Worm (Caenorhabditis elegans): ENCODE data around the gene txt-19.
A peak's percentile ranks its signal among the peaks of the same experiment; 100 is the strongest.

txt-19 gene

ce11 chrIV:12845596-12845995, at the start of gene txt-19:
TSS of gene txt-19 (plus strand) at chrIV:12845899.
- TF ChIP-seq fkh-8 (tag; optimal IDR thresholded peaks at IDR 0.05) (peak; percentile 46), efl-1 (optimal IDR thresholded peaks at IDR 0.05) (peak; percentile 6 to 14), efl-1 (GFP tag; optimal IDR thresholded peaks at IDR 0.05 in 1 of 2) (no peak), snpc-4 (tag; optimal IDR thresholded peaks at IDR 0.05) (no peak), lin-14 (GFP tag; optimal IDR thresholded peaks at IDR 0.05) (peak; percentile 70), sptf-1 (tag; optimal IDR thresholded peaks at IDR 0.05) (no peak), ceh-90 (tag; optimal IDR thresholded peaks at IDR 0.05) (no peak), F16B12.6 (tag; optimal IDR thresholded peaks at IDR 0.05) (no peak), egl-27 (tag; optimal IDR thresholded peaks at IDR 0.05) (no peak), nhr-90 (tag; optimal IDR thresholded peaks at IDR 0.05; ENCODE audit: poor library complexity) (no peak), nhr-47 (tag; optimal IDR thresholded peaks at IDR 0.05) (peak; percentile 21), hpl-2 (GFP tag; optimal IDR thresholded peaks at IDR 0.05) (no peak), ceh-82 (tag; optimal IDR thresholded peaks at IDR 0.05) (peak in 1 of 3 experiments; percentile 33), unc-86 (tag; optimal IDR thresholded peaks at IDR 0.05) (peak; percentile 20), sox-4 (tag; optimal IDR thresholded peaks at IDR 0.05) (no peak), isw-1 (GFP tag; IDR thresholded peaks at IDR 0.05) (no peak), ztf-11 (tag; optimal IDR thresholded peaks at IDR 0.05) (no peak), nhr-12 (tag; optimal IDR thresholded peaks at IDR 0.05) (no peak), jun-1 (tag; optimal IDR thresholded peaks at IDR 0.05) (no peak), nhr-11 (tag; optimal IDR thresholded peaks at IDR 0.05) (no peak), lsy-2 (tag; optimal IDR thresholded peaks at IDR 0.05) (peak in 1 of 2 experiments; percentile 39), ceh-88 (GFP tag; IDR thresholded peaks at IDR 0.05) (no peak), skn-1 (tag; optimal IDR thresholded peaks at IDR 0.05) (no peak), mab-9 (GFP tag; IDR thresholded peaks at IDR 0.05) (no peak), unc-130 (tag; optimal IDR thresholded peaks at IDR 0.05) (no peak), hlh-17 (GFP tag; optimal IDR thresholded peaks at IDR 0.05; ENCODE audit: borderline replicate concordance) (no peak), tlp-1 (tag; optimal IDR thresholded peaks at IDR 0.05) (no peak), lin-35 (GFP tag; optimal IDR thresholded peaks at IDR 0.05) (peak in 1 of 2 experiments; percentile 31), efl-3 (GFP tag; optimal IDR thresholded peaks at IDR 0.05) (no peak), tbx-2 (tag; optimal IDR thresholded peaks at IDR 0.05) (peak; percentile 11), C34B4.2 (tag; optimal IDR thresholded peaks at IDR 0.05) (no peak), lin-13 (GFP tag; optimal IDR thresholded peaks at IDR 0.05) (no peak), C16A3.4 (tag; optimal IDR thresholded peaks at IDR 0.05) (no peak), sup-37 (GFP tag; optimal IDR thresholded peaks at IDR 0.05) (no peak), vab-15 (tag; optimal IDR thresholded peaks at IDR 0.05) (no peak), nhr-71 (tag; optimal IDR thresholded peaks at IDR 0.05) (peak; percentile 31), C04F5.9 (tag; optimal IDR thresholded peaks at IDR 0.05) (no peak), nhr-77 (tag; optimal IDR thresholded peaks at IDR 0.05) (no peak), swsn-7 (tag; optimal IDR thresholded peaks at IDR 0.05) (no peak), nhr-84 (tag; optimal IDR thresholded peaks at IDR 0.05) (no peak), dsc-1 (tag; optimal IDR thresholded peaks at IDR 0.05) (no peak)

- peak; percentile 81 for TF ChIP-seq nhr-85 (tag)
- TF ChIP-seq lin-14 (GFP tag; optimal IDR thresholded peaks at IDR 0.05), result peak; percentile 66
- TF ChIP-seq nhr-77 (tag; optimal IDR thresholded peaks at IDR 0.05), result no peak
Measured at ce11 chrIV:12796811-12797210, 48.9 kb upstream of the txt-19 start.

DNA sequence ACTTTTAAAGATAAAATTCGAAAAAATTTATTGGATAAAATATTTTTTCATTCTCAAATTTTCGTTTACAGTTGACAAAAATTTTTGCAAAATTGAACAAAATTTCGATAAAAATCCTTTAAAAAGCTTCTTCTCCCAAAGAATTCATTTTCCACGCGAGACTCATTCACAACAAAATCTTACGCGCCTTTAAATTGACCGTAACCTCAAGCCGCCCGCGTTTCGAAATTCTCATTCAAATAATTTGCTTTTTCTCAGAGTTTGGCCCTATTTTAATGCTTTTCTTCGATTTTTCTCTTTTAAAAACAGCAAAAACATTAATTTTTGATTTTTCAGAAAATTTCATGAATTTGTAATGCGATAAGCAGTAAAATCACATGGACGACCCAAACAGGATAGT, 40.1 kb upstream of the txt-19 start, which contains the start of gene F07C6.4:
Gene F07C6.4 (plus strand): TSS at position 330 of the 400 bp plus-strand sequence.
- TF ChIP-seq ama-1 (optimal IDR thresholded peaks at IDR 0.05), result no peak

Data from whole organism, L1 larva.